Fruit fly (Drosophila melanogaster) whole organism, embryonic: Measurements from ENCODE around the gene NdufA3.

Experiments
- B-H2 ChIP-seq: fragments of 200-800 bp; sonication (Bioruptor generic); optimal IDR thresholded peaks from 2 replicates; lab custom pipeline; 2018; ENCODE audit warnings: missing biosample characterization, mild to moderate bottlenecking, missing genetic modification characterization
- Bdp1 ChIP-seq: fragments of 200-800 bp; sonication (Bioruptor generic); optimal IDR thresholded peaks from 3 replicates; lab custom pipeline; 2016; ENCODE audit warnings: missing biosample characterization, missing genetic modification characterization
- Bgb ChIP-seq: fragments of 200-800 bp; sonication (Bioruptor generic); IDR thresholded peaks from 2 replicates; pipeline ENCODE4 v1.3.6; 2022; ENCODE audit warnings: missing biosample characterization, missing genetic modification characterization; ENCODE audit not compliant: partially characterized antibody
- CG10321 ChIP-seq: fragments of 200-800 bp; sonication (Bioruptor generic); IDR thresholded peaks from 2 replicates; pipeline ENCODE4 v1.3.6; 2022; ENCODE audit warnings: missing biosample characterization, missing genetic modification characterization
- CG11398 ChIP-seq: fragments of 200-800 bp; sonication (Bioruptor generic); optimal IDR thresholded peaks from 2 replicates; lab custom pipeline; 2016; ENCODE audit warnings: missing biosample characterization, missing genetic modification characterization
- CG12744 ChIP-seq: fragments of 200-800 bp; sonication (Bioruptor generic); optimal IDR thresholded peaks from 2 replicates; lab custom pipeline; 2016; ENCODE audit warnings: missing biosample characterization, missing genetic modification characterization
- CG12769 ChIP-seq: fragments of 200-800 bp; sonication (Bioruptor generic); optimal IDR thresholded peaks from 2 replicates; lab custom pipeline; 2019; ENCODE audit warnings: missing biosample characterization, mild to moderate bottlenecking, missing genetic modification characterization, moderate library complexity
- CG12942 ChIP-seq: fragments of 200-800 bp; sonication (Bioruptor generic); optimal IDR thresholded peaks from 3 replicates; lab custom pipeline; 2016; ENCODE audit warnings: missing biosample characterization, missing genetic modification characterization
- CG13296 ChIP-seq: fragments of 200-800 bp; sonication (Bioruptor generic); optimal IDR thresholded peaks from 3 replicates; lab custom pipeline; 2018; ENCODE audit warnings: missing biosample characterization, mild to moderate bottlenecking, missing genetic modification characterization
- CG13624 ChIP-seq: fragments of 200-800 bp; sonication (Bioruptor generic); optimal IDR thresholded peaks from 2 replicates; lab custom pipeline; 2016; ENCODE audit warnings: missing biosample characterization, missing genetic modification characterization
- CG13775 ChIP-seq: fragments of 200-800 bp; sonication (Bioruptor generic); optimal IDR thresholded peaks from 3 replicates; lab custom pipeline; 2017; ENCODE audit warnings: missing biosample characterization, mild to moderate bottlenecking, missing genetic modification characterization
- CG13894 ChIP-seq: fragments of 200-800 bp; sonication (Bioruptor generic); optimal IDR thresholded peaks from 3 replicates; lab custom pipeline; 2018; ENCODE audit warnings: missing biosample characterization, mild to moderate bottlenecking, missing genetic modification characterization, moderate library complexity
- CG14050 ChIP-seq: fragments of 200-800 bp; sonication (Bioruptor generic); IDR thresholded peaks from 3 replicates; pipeline ENCODE4 v1.3.6; 2022; ENCODE audit warnings: missing biosample characterization, missing genetic modification characterization
- CG15479 ChIP-seq: fragments of 200-800 bp; sonication (Bioruptor generic); optimal IDR thresholded peaks from 3 replicates; lab custom pipeline; 2019; ENCODE audit warnings: missing biosample characterization, mild to moderate bottlenecking, missing genetic modification characterization, moderate library complexity
- CG16779 ChIP-seq: fragments of 200-800 bp; sonication (Bioruptor generic); IDR thresholded peaks from 2 replicates; pipeline ENCODE4 v1.3.6; 2022; ENCODE audit warnings: missing biosample characterization, missing genetic modification characterization
- CG18011 ChIP-seq: fragments of 200-800 bp; sonication (Bioruptor generic); optimal IDR thresholded peaks from 2 replicates; lab custom pipeline; 2017; ENCODE audit warnings: missing biosample characterization, missing genetic modification characterization, mild to moderate bottlenecking, moderate library complexity, missing genotype
- CG18619 ChIP-seq: fragments of 200-800 bp; sonication (Bioruptor generic); optimal IDR thresholded peaks from 3 replicates; lab custom pipeline; 2017; ENCODE audit warnings: missing biosample characterization, mild to moderate bottlenecking, missing genetic modification characterization
- CG2129 ChIP-seq: fragments of 200-800 bp; sonication (Bioruptor generic); IDR thresholded peaks from 2 replicates; pipeline ENCODE4 v1.3.6; 2022; ENCODE audit warnings: missing biosample characterization, missing genetic modification characterization; ENCODE audit not compliant: partially characterized antibody
- CG31441 ChIP-seq: fragments of 200-800 bp; sonication (Bioruptor generic); IDR thresholded peaks from 2 replicates; pipeline ENCODE4 v1.3.6; 2022; ENCODE audit warnings: missing biosample characterization, missing genetic modification characterization
- CG3995 ChIP-seq: fragments of 200-800 bp; sonication (Bioruptor generic); optimal IDR thresholded peaks from 3 replicates; lab custom pipeline; 2016; ENCODE audit warnings: missing biosample characterization, missing genetic modification characterization
- CG4282 ChIP-seq: fragments of 200-800 bp; sonication (Bioruptor generic); optimal IDR thresholded peaks from 2 replicates; lab custom pipeline; 2016; ENCODE audit warnings: missing biosample characterization, missing genetic modification characterization
- CG4328 ChIP-seq: fragments of 200-800 bp; sonication (Bioruptor generic); optimal IDR thresholded peaks from 3 replicates; lab custom pipeline; 2017; ENCODE audit warnings: missing biosample characterization, missing genetic modification reagents, missing genetic modification characterization
- CG43689 ChIP-seq: fragments of 200-800 bp; sonication (Bioruptor generic); IDR thresholded peaks from 2 replicates; pipeline ENCODE4 v1.3.6; 2022; ENCODE audit warnings: missing biosample characterization, missing genetic modification characterization
- CG4707 ChIP-seq: fragments of 200-800 bp; sonication (Bioruptor generic); optimal IDR thresholded peaks from 2 replicates; lab custom pipeline; 2018; ENCODE audit warnings: missing biosample characterization, mild to moderate bottlenecking, missing genetic modification characterization, moderate library complexity
- CG5953 ChIP-seq: fragments of 200-800 bp; sonication (Bioruptor generic); IDR thresholded peaks from 2 replicates; pipeline ENCODE4 v1.3.6; 2022; ENCODE audit warnings: missing biosample characterization, missing genetic modification characterization
- CG6791 ChIP-seq: fragments of 200-800 bp; sonication (Bioruptor generic); IDR thresholded peaks from 3 replicates; pipeline ENCODE4 v1.3.6; 2022; ENCODE audit warnings: missing biosample characterization, missing genetic modification characterization; ENCODE audit not compliant: partially characterized antibody
- CG7928 ChIP-seq: fragments of 200-800 bp; sonication (Bioruptor generic); optimal IDR thresholded peaks from 2 replicates; lab custom pipeline; 2017; ENCODE audit warnings: missing biosample characterization, mild to moderate bottlenecking, missing genetic modification characterization
- CG9215 ChIP-seq: fragments of 200-800 bp; sonication (Bioruptor generic); IDR thresholded peaks from 2 replicates; pipeline ENCODE4 v1.3.6; 2022; ENCODE audit warnings: missing biosample characterization, missing genetic modification characterization
- D19B ChIP-seq: fragments of 200-800 bp; sonication (Bioruptor generic); optimal IDR thresholded peaks from 2 replicates; lab custom pipeline; 2017; ENCODE audit warnings: missing biosample characterization, mild to moderate bottlenecking, missing genetic modification characterization
- HHEX ChIP-seq: fragments of 200-800 bp; sonication (Bioruptor generic); optimal IDR thresholded peaks from 3 replicates; lab custom pipeline; 2017; ENCODE audit warnings: missing biosample characterization, mild to moderate bottlenecking, missing genetic modification characterization, missing genetic modification reagents
- HmgZ ChIP-seq: fragments of 200-800 bp; sonication (Bioruptor generic); optimal IDR thresholded peaks from 2 replicates; lab custom pipeline; 2018; ENCODE audit warnings: missing biosample characterization, mild to moderate bottlenecking, missing genetic modification characterization
- Oli ChIP-seq: fragments of 200-800 bp; sonication (Bioruptor generic); optimal IDR thresholded peaks from 2 replicates; lab custom pipeline; 2018; ENCODE audit warnings: missing biosample characterization, mild to moderate bottlenecking, missing genetic modification characterization, moderate library complexity
- Opbp ChIP-seq: fragments of 200-800 bp; sonication (Bioruptor generic); IDR thresholded peaks from 3 replicates; pipeline ENCODE4 v1.3.6; 2022; ENCODE audit warnings: missing biosample characterization, missing genetic modification characterization; ENCODE audit not compliant: partially characterized antibody
- Ssrp ChIP-seq: fragments of 200-800 bp; sonication (Bioruptor generic); optimal IDR thresholded peaks from 2 replicates; lab custom pipeline; 2018; ENCODE audit warnings: missing biosample characterization, mild to moderate bottlenecking, missing genetic modification characterization, moderate library complexity
- TFAM ChIP-seq: fragments of 200-800 bp; sonication (Bioruptor generic); optimal IDR thresholded peaks from 2 replicates; lab custom pipeline; 2017; ENCODE audit warnings: missing biosample characterization, missing genetic modification characterization, inconsistent platforms
- Trl ChIP-seq, 3 experiments: fragments of >200 bp in 2 of 3; fragments of 200-800 bp in 1 of 3; sonication (Bioruptor generic) in 1 of 3; optimal IDR thresholded peaks; 2 replicates in 1 of 3; 3 replicates in 2 of 3; lab custom pipeline; 2016 to 2017; ENCODE audit warnings: missing biosample characterization in 1 of 3, missing genetic modification characterization in 1 of 3
- Vsx1 ChIP-seq: fragments of 200-800 bp; sonication (Bioruptor generic); optimal IDR thresholded peaks from 2 replicates; lab custom pipeline; 2017; ENCODE audit warnings: missing biosample characterization, mild to moderate bottlenecking, missing genetic modification characterization, missing genetic modification reagents
- chif ChIP-seq, 2 experiments: fragments of 200-800 bp; sonication (Bioruptor generic); optimal IDR thresholded peaks; 3 replicates each; lab custom pipeline; 2016; ENCODE audit warnings: missing biosample characterization in 2 of 2, missing genetic modification characterization in 2 of 2
- esg ChIP-seq: fragments of 200-800 bp; sonication (Bioruptor generic); conservative IDR thresholded peaks from 2 replicates; pipeline ENCODE4 v1.3.6; 2022; ENCODE audit warnings: missing biosample characterization, missing genetic modification characterization
- gro ChIP-seq: fragments of 200-800 bp; sonication (Bioruptor generic); optimal IDR thresholded peaks from 2 replicates; lab custom pipeline; 2016; ENCODE audit warnings: missing biosample characterization, missing genetic modification characterization
- knrl ChIP-seq: fragments of 200-800 bp; sonication (Bioruptor generic); IDR thresholded peaks from 3 replicates; pipeline ENCODE4 v1.3.6; 2022; ENCODE audit warnings: missing biosample characterization, missing genetic modification characterization; ENCODE audit not compliant: partially characterized antibody
- maf-S ChIP-seq: fragments of 200-800 bp; sonication (Bioruptor generic); optimal IDR thresholded peaks from 2 replicates; lab custom pipeline; 2016; ENCODE audit warnings: missing biosample characterization, missing genetic modification characterization
- nerfin-1 ChIP-seq: fragments of 200-800 bp; sonication (Bioruptor generic); optimal IDR thresholded peaks from 3 replicates; lab custom pipeline; 2019; ENCODE audit warnings: missing biosample characterization, mild to moderate bottlenecking, missing genetic modification characterization, moderate library complexity
- nerfin-2 ChIP-seq: fragments of 200-800 bp; sonication (Bioruptor generic); IDR thresholded peaks from 2 replicates; pipeline ENCODE4 v1.3.6; 2022; ENCODE audit warnings: missing biosample characterization, missing genetic modification characterization; ENCODE audit not compliant: partially characterized antibody
- nmo ChIP-seq: fragments of 200-800 bp; sonication (Bioruptor generic); optimal IDR thresholded peaks from 2 replicates; lab custom pipeline; 2018; ENCODE audit warnings: missing biosample characterization, mild to moderate bottlenecking, missing genetic modification characterization, moderate library complexity
- oc ChIP-seq: fragments of 200-800 bp; sonication (Bioruptor generic); optimal IDR thresholded peaks from 2 replicates; lab custom pipeline; 2018; ENCODE audit warnings: missing biosample characterization, mild to moderate bottlenecking, missing genetic modification characterization, moderate library complexity
- otp ChIP-seq: fragments of 200-800 bp; sonication (Bioruptor generic); IDR thresholded peaks from 3 replicates; pipeline ENCODE4, ENCODE4 v1.3.6; 2022; ENCODE audit warnings: missing biosample characterization, missing genetic modification characterization
- tio ChIP-seq: fragments of 200-800 bp; sonication (Bioruptor generic); optimal IDR thresholded peaks from 2 replicates; lab custom pipeline; 2017; ENCODE audit warnings: missing biosample characterization, missing genetic modification characterization, inconsistent platforms
- yki ChIP-seq: fragments of >200 bp; optimal IDR thresholded peaks from 3 replicates; lab custom pipeline; 2018

Gene NdufA3

dm6 chrX:9196362-9196761, 36.5 kb upstream of the NdufA3 start, which contains the start of gene CG12118 (continued):
- TF ChIP-seq Trl (optimal IDR thresholded peaks at IDR 0.05; lab: Kevin White, UChicago) (no peak), Trl (GFP tag; optimal IDR thresholded peaks at IDR 0.05; lab: Kevin White, UChicago) (peak; percentile 55), HHEX (GFP tag; lab: Kevin White, UChicago) (peak; percentile 19), CG2129 (GFP tag; lab: Robert Waterston, UW) (peak; percentile 84), Ssrp (peak; percentile 74), knrl (GFP tag; lab: Robert Waterston, UW) (peak; percentile 93), chif (GFP tag; optimal IDR thresholded peaks at IDR 0.05; lab: Kevin White, UChicago) (peak; percentile 0 to 52), CG9215 (GFP tag; lab: Robert Waterston, UW) (peak; percentile 60), CG7928 (GFP tag; lab: Kevin White, UChicago) (peak; percentile 22), CG3995 (GFP tag; lab: Kevin White, UChicago) (peak; percentile 21), Bdp1 (GFP tag; lab: Kevin White, UChicago) (peak; percentile 43), CG6791 (GFP tag; lab: Robert Waterston, UW) (peak; percentile 82), CG18619 (peak; percentile 57), CG12744 (no peak), Bgb (GFP tag; lab: Robert Waterston, UW) (peak; percentile 91), maf-S (GFP tag; lab: Kevin White, UChicago) (peak; percentile 32), esg (GFP tag; lab: Robert Waterston, UW) (peak; percentile 70), oc (tag; lab: Kevin White, UChicago) (peak; percentile 54), CG10321 (GFP tag; lab: Robert Waterston, UW) (peak; percentile 56; the same call in 1 of the 2 replicates), nmo (GFP tag; lab: Kevin White, UChicago) (peak; percentile 85), CG14050 (GFP tag; lab: Robert Waterston, UW) (peak; percentile 65), yki (lab: Kevin White, UChicago) (no peak), CG4328 (GFP tag; lab: Kevin White, UChicago) (peak; percentile 45), D19B (GFP tag; lab: Kevin White, UChicago) (no peak), TFAM (no peak), CG31441 (GFP tag; lab: Robert Waterston, UW) (peak; percentile 72), CG13894 (peak; percentile 75), CG5953 (GFP tag; lab: Robert Waterston, UW) (0 out of 2 replicates have a peak, but pooled peaks have one; percentile 10), CG12942 (peak; percentile 81), B-H2 (peak; percentile 81), CG4282 (GFP tag; lab: Kevin White, UChicago) (no peak), CG12769 (tag; lab: Kevin White, UChicago) (no peak), CG15479 (GFP tag; lab: Kevin White, UChicago) (no peak), CG13296 (GFP tag; lab: Kevin White, UChicago) (peak; percentile 71), nerfin-1 (tag; lab: Kevin White, UChicago) (peak; percentile 59), Oli (tag; lab: Kevin White, UChicago) (peak; percentile 59), otp (GFP tag; lab: Robert Waterston, UW) (peak; percentile 73; the same call in 2 of the 3 replicates), nerfin-2 (GFP tag; lab: Robert Waterston, UW) (peak; percentile 89), gro (peak; percentile 15), CG13624 (peak; percentile 5), CG43689 (peak; percentile 45; the same call in 1 of the 2 replicates), CG18011 (peak; percentile 62), Vsx1 (GFP tag; lab: Kevin White, UChicago) (no peak), tio (GFP tag; lab: Kevin White, UChicago) (peak; percentile 76), Opbp (GFP tag; lab: Robert Waterston, UW) (peak; percentile 85), CG13775 (GFP tag; lab: Kevin White, UChicago) (peak; percentile 80), CG11398 (no peak), HmgZ (tag; lab: Kevin White, UChicago) (peak; percentile 42), CG4707 (GFP tag; lab: Kevin White, UChicago) (no peak), CG16779 (GFP tag; lab: Robert Waterston, UW) (no peak)
